Fruit fly (Drosophila melanogaster) whole organism, prepupa: Measurements from ENCODE around the gene CG42307.

ENCODE experiments used
- CG10631 ChIP-seq: fragments of 200-800 bp; sonication (Bioruptor generic); optimal IDR thresholded peaks from 2 replicates; lab custom pipeline; 2016; ENCODE audit warnings: missing biosample characterization, missing genetic modification characterization
- CG6163 ChIP-seq: fragments of 200-800 bp; sonication (Bioruptor generic); IDR thresholded peaks from 3 replicates; pipeline ENCODE4 v1.3.6; 2022; ENCODE audit warnings: missing biosample characterization, missing genetic modification characterization
- CG6792 ChIP-seq: fragments of 200-800 bp; sonication (Bioruptor generic); optimal IDR thresholded peaks from 3 replicates; lab custom pipeline; 2016; ENCODE audit warnings: missing biosample characterization, missing genetic modification characterization
- Eip78C ChIP-seq: fragments of 200-800 bp; sonication (Bioruptor generic); peaks from one replicate; lab custom pipeline; 2016; ENCODE audit warnings: missing biosample characterization, missing genetic modification characterization
- Gug ChIP-seq: fragments of 200-800 bp; sonication (Bioruptor generic); IDR thresholded peaks from 2 replicates; pipeline ENCODE4 v1.3.6; 2022; ENCODE audit warnings: missing biosample characterization, missing genetic modification characterization
- fd59A ChIP-seq: fragments of 200-800 bp; sonication (Bioruptor generic); optimal IDR thresholded peaks from 2 replicates; lab custom pipeline; 2017; ENCODE audit warnings: missing biosample characterization, mild to moderate bottlenecking, missing genetic modification characterization, missing genetic modification reagents
- pdm3 ChIP-seq: fragments of 200-800 bp; sonication (Bioruptor generic); optimal IDR thresholded peaks from 3 replicates; lab custom pipeline; 2016; ENCODE audit warnings: missing biosample characterization, missing genetic modification characterization
- spab ChIP-seq: fragments of 200-800 bp; sonication (Bioruptor generic); optimal IDR thresholded peaks from 2 replicates; lab custom pipeline; 2017; ENCODE audit warnings: missing biosample characterization, mild to moderate bottlenecking, missing genetic modification characterization, missing genetic modification reagents

dm6 chr3L:7344001-7344400, 15.1 kb downstream of the CG42307 start:
- TF ChIP-seq Eip78C (GFP tag; lab: Kevin White, UChicago): no peak
- no peak for TF ChIP-seq pdm3 (GFP tag; lab: Kevin White, UChicago)
- no peak for TF ChIP-seq CG10631
- no peak for TF ChIP-seq fd59A (GFP tag; lab: Kevin White, UChicago)
- no peak for TF ChIP-seq CG6792
- no peak for TF ChIP-seq Gug
- TF ChIP-seq spab: no peak
- TF ChIP-seq CG6163: no peak
